Worm (Caenorhabditis elegans) whole organism, L3 larva: ENCODE data around the gene F38A6.4.

Source experiments
- aly-2 ChIP-seq: fragments of 150-350 bp; optimal IDR thresholded peaks from 2 replicates; lab custom pipeline; 2014; ENCODE audit warnings: missing biosample characterization, missing genetic modification characterization
- ama-1 ChIP-seq: fragments of 150-350 bp; optimal IDR thresholded peaks from 2 replicates; lab custom pipeline; 2018
- elt-3 ChIP-seq, 3 experiments: fragments of 150-350 bp in 1 of 3; sonication (generic microtip) in 2 of 3; optimal IDR thresholded peaks; 2 replicates in 2 of 3; 4 replicates in 1 of 3; lab custom pipeline; 2014 to 2017; ENCODE audit warnings: missing biosample characterization in 3 of 3, missing genetic modification characterization in 3 of 3
- eor-1 ChIP-seq, 2 experiments: fragments of 150-350 bp; optimal IDR thresholded peaks; 2 replicates each; lab custom pipeline; 2014 to 2018; ENCODE audit warnings: missing biosample characterization in 2 of 2, missing genetic modification characterization in 2 of 2
- nhr-11 ChIP-seq: fragments of 150-350 bp; optimal IDR thresholded peaks from 2 replicates; lab custom pipeline; 2014; ENCODE audit warnings: missing biosample characterization, missing genetic modification characterization
- nhr-28 ChIP-seq: fragments of 150-350 bp; optimal IDR thresholded peaks from 2 replicates; lab custom pipeline; 2014; ENCODE audit warnings: missing biosample characterization, missing genetic modification characterization
- nhr-43 ChIP-seq: sonication (generic microtip); optimal IDR thresholded peaks from 2 replicates; lab custom pipeline; 2016; ENCODE audit warnings: mild to moderate bottlenecking, missing genetic modification characterization, missing compliant biosample characterization; ENCODE audit not compliant: poor library complexity, severe bottlenecking
- pqm-1 ChIP-seq: fragments of 150-350 bp; optimal IDR thresholded peaks from 2 replicates; lab custom pipeline; 2017; ENCODE audit warnings: missing biosample characterization, missing genetic modification characterization, inconsistent platforms
- skn-1 ChIP-seq: fragments of 150-350 bp; optimal IDR thresholded peaks from 2 replicates; lab custom pipeline; 2014; ENCODE audit warnings: missing biosample characterization, missing genetic modification characterization

DNA sequence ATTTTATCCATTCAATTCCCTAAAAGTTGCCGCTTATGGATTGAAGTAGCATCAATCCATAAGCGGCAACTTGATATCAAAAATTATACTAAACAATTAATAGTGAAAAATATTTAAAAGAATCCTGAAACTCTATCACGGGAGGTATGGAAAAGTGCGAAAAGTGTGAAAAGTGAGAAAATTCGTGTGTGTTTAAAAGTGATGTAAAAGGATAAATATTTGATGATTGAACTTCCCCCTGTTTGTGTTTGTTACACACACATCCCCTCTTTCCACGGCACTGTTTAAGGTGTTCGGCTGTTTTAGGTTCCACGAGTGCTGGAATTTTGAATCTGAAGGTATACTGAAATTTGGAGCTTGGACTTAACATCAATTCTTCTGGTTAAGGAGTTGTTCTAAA is 27.2 kb downstream of the F38A6.4 start:
- TF ChIP-seq nhr-43 (tag; lab: Kevin White, UChicago) = no peak
- TF ChIP-seq elt-3 (tag; optimal IDR thresholded peaks at IDR 0.05; lab: Kevin White, UChicago) = no peak
- TF ChIP-seq skn-1 = no peak
- no peak for TF ChIP-seq pqm-1 (tag; lab: Kevin White, UChicago)
- no peak for TF ChIP-seq nhr-11 (tag; lab: Kevin White, UChicago)
- no peak for TF ChIP-seq ama-1 (lab: Kevin White, UChicago)
- no peak for TF ChIP-seq eor-1 (tag; optimal IDR thresholded peaks at IDR 0.05; lab: Kevin White, UChicago)
- no peak for TF ChIP-seq aly-2 (tag; lab: Kevin White, UChicago)
- no peak for TF ChIP-seq nhr-28 (tag; lab: Kevin White, UChicago)
